Fruit fly (Drosophila melanogaster) whole organism, embryonic: ENCODE measurements around the gene CG32448.

Source experiments
- Antp ChIP-seq: fragments of 200-800 bp; sonication (Bioruptor generic); optimal IDR thresholded peaks from 3 replicates; lab custom pipeline; 2016; ENCODE audit warnings: missing biosample characterization, missing genetic modification characterization
- CG10147 ChIP-seq: fragments of 200-800 bp; sonication (Bioruptor generic); optimal IDR thresholded peaks from 2 replicates; lab custom pipeline; 2019; ENCODE audit warnings: missing biosample characterization, mild to moderate bottlenecking, missing genetic modification characterization, moderate library complexity
- CG10209 ChIP-seq: fragments of 200-800 bp; sonication (Bioruptor generic); optimal IDR thresholded peaks from 3 replicates; lab custom pipeline; 2017; ENCODE audit warnings: missing biosample characterization, mild to moderate bottlenecking, missing genetic modification characterization, missing genetic modification reagents
- CG11504 ChIP-seq: fragments of 200-800 bp; sonication (Bioruptor generic); optimal IDR thresholded peaks from 3 replicates; lab custom pipeline; 2019; ENCODE audit warnings: missing biosample characterization, mild to moderate bottlenecking, missing genetic modification characterization, moderate library complexity
- CG12071 ChIP-seq: fragments of 200-800 bp; sonication (Bioruptor generic); optimal IDR thresholded peaks from 3 replicates; lab custom pipeline; 2018; ENCODE audit warnings: missing biosample characterization, mild to moderate bottlenecking, missing genetic modification characterization
- CG12236 ChIP-seq: fragments of 200-800 bp; sonication (Bioruptor generic); optimal IDR thresholded peaks from 2 replicates; lab custom pipeline; 2016; ENCODE audit warnings: missing biosample characterization, missing genetic modification characterization
- CG12942 ChIP-seq: fragments of 200-800 bp; sonication (Bioruptor generic); optimal IDR thresholded peaks from 3 replicates; lab custom pipeline; 2016; ENCODE audit warnings: missing biosample characterization, missing genetic modification characterization
- CG13123 ChIP-seq: fragments of 200-800 bp; sonication (Bioruptor generic); optimal IDR thresholded peaks from 2 replicates; lab custom pipeline; 2016; ENCODE audit warnings: missing biosample characterization, missing genetic modification characterization
- CG13775 ChIP-seq: fragments of 200-800 bp; sonication (Bioruptor generic); optimal IDR thresholded peaks from 3 replicates; lab custom pipeline; 2017; ENCODE audit warnings: missing biosample characterization, mild to moderate bottlenecking, missing genetic modification characterization
- CG15601 ChIP-seq: fragments of 200-800 bp; sonication (Bioruptor generic); optimal IDR thresholded peaks from 3 replicates; lab custom pipeline; 2019; ENCODE audit warnings: missing biosample characterization, mild to moderate bottlenecking, missing genetic modification characterization, moderate library complexity
- CG17385 ChIP-seq: fragments of 200-800 bp; sonication (Bioruptor generic); optimal IDR thresholded peaks from 3 replicates; lab custom pipeline; 2018; ENCODE audit warnings: missing biosample characterization, mild to moderate bottlenecking, missing genetic modification characterization
- CG2678 ChIP-seq: fragments of 200-800 bp; sonication (Bioruptor generic); optimal IDR thresholded peaks from 3 replicates; lab custom pipeline; 2019; ENCODE audit warnings: missing biosample characterization, mild to moderate bottlenecking, missing genetic modification characterization, moderate library complexity
- CG33213 ChIP-seq: fragments of 200-800 bp; sonication (Bioruptor generic); optimal IDR thresholded peaks from 3 replicates; lab custom pipeline; 2016; ENCODE audit warnings: missing biosample characterization, missing genetic modification characterization
- CG34422 ChIP-seq: fragments of 200-800 bp; sonication (Bioruptor generic); IDR thresholded peaks from 3 replicates; pipeline ENCODE4 v1.3.6; 2022; ENCODE audit warnings: missing biosample characterization, missing genetic modification characterization
- CG42726 ChIP-seq: fragments of 200-800 bp; sonication (Bioruptor generic); IDR thresholded peaks from 2 replicates; pipeline ENCODE4 v1.3.6; 2022; ENCODE audit warnings: missing biosample characterization, missing genetic modification characterization; ENCODE audit not compliant: partially characterized antibody
- CG4328 ChIP-seq: fragments of 200-800 bp; sonication (Bioruptor generic); optimal IDR thresholded peaks from 3 replicates; lab custom pipeline; 2017; ENCODE audit warnings: missing biosample characterization, missing genetic modification reagents, missing genetic modification characterization
- CG4424 ChIP-seq: fragments of 200-800 bp; sonication (Bioruptor generic); optimal IDR thresholded peaks from 3 replicates; lab custom pipeline; 2016; ENCODE audit warnings: missing biosample characterization, missing genetic modification characterization
- CG4820 ChIP-seq: fragments of 200-800 bp; sonication (Bioruptor generic); optimal IDR thresholded peaks from 3 replicates; lab custom pipeline; 2016; ENCODE audit warnings: missing biosample characterization, missing genetic modification characterization
- CG6765 ChIP-seq: fragments of 200-800 bp; sonication (Bioruptor generic); optimal IDR thresholded peaks from 3 replicates; lab custom pipeline; 2017; ENCODE audit warnings: missing biosample characterization, mild to moderate bottlenecking, missing genetic modification characterization
- CG7745 ChIP-seq: fragments of 200-800 bp; sonication (Bioruptor generic); optimal IDR thresholded peaks from 2 replicates; lab custom pipeline; 2018; ENCODE audit warnings: missing biosample characterization, mild to moderate bottlenecking, missing genetic modification characterization, moderate library complexity
- CG9727 ChIP-seq: fragments of 200-800 bp; sonication (Bioruptor generic); optimal IDR thresholded peaks from 3 replicates; lab custom pipeline; 2017; ENCODE audit warnings: missing biosample characterization, mild to moderate bottlenecking, missing genetic modification characterization
- D19A ChIP-seq: fragments of 200-800 bp; optimal IDR thresholded peaks from 3 replicates; lab custom pipeline; 2019; ENCODE audit warnings: missing biosample characterization, mild to moderate bottlenecking, missing genetic modification characterization, moderate library complexity
- Dek ChIP-seq: fragments of 200-800 bp; sonication (Bioruptor generic); optimal IDR thresholded peaks from 3 replicates; lab custom pipeline; 2019; ENCODE audit warnings: missing biosample characterization, mild to moderate bottlenecking, missing genetic modification characterization, moderate library complexity
- Hand ChIP-seq: fragments of 200-800 bp; sonication (Bioruptor generic); optimal IDR thresholded peaks from 2 replicates; lab custom pipeline; 2017; ENCODE audit warnings: mild to moderate bottlenecking, missing biosample characterization, missing genetic modification reagents, missing genetic modification characterization
- Hmr ChIP-seq: fragments of 200-800 bp; sonication (Bioruptor generic); optimal IDR thresholded peaks from 3 replicates; lab custom pipeline; 2017; ENCODE audit warnings: mild to moderate bottlenecking, missing biosample characterization, missing genetic modification reagents, missing genetic modification characterization
- Hmx ChIP-seq: fragments of 200-800 bp; sonication (Bioruptor generic); optimal IDR thresholded peaks from 2 replicates; lab custom pipeline; 2016; ENCODE audit warnings: missing biosample characterization, missing genetic modification characterization
- Hr3 ChIP-seq: fragments of 200-800 bp; sonication (Bioruptor generic); optimal IDR thresholded peaks from 3 replicates; lab custom pipeline; 2016; ENCODE audit warnings: missing biosample characterization, missing genetic modification characterization
- Nf-YB ChIP-seq: fragments of 200-800 bp; sonication (Bioruptor generic); optimal IDR thresholded peaks from 3 replicates; lab custom pipeline; 2019; ENCODE audit warnings: missing biosample characterization, mild to moderate bottlenecking, missing genetic modification characterization, moderate library complexity
- Oli ChIP-seq: fragments of 200-800 bp; sonication (Bioruptor generic); optimal IDR thresholded peaks from 2 replicates; lab custom pipeline; 2018; ENCODE audit warnings: missing biosample characterization, mild to moderate bottlenecking, missing genetic modification characterization, moderate library complexity
- Optix ChIP-seq: fragments of 200-800 bp; sonication (Bioruptor generic); IDR thresholded peaks from 3 replicates; pipeline ENCODE4 v1.3.6; 2022; ENCODE audit warnings: missing biosample characterization, missing genetic modification characterization
- Ptx1 ChIP-seq: fragments of 200-800 bp; sonication (Bioruptor generic); IDR thresholded peaks from 2 replicates; pipeline ENCODE4 v1.3.6; 2022; ENCODE audit warnings: missing biosample characterization, missing genetic modification characterization
- Stat92E ChIP-seq, 3 experiments: fragments of >200 bp in 2 of 3; fragments of 200-800 bp in 1 of 3; sonication (Bioruptor generic) in 1 of 3; optimal IDR thresholded peaks; 2 replicates each; lab custom pipeline; 2017 to 2019; ENCODE audit warnings: missing biosample characterization in 3 of 3, missing genetic modification characterization in 3 of 3, mild to moderate bottlenecking in 1 of 3, moderate library complexity in 1 of 3
- abd-A ChIP-seq: fragments of 200-800 bp; sonication (Bioruptor generic); optimal IDR thresholded peaks from 3 replicates; lab custom pipeline; 2019; ENCODE audit warnings: missing biosample characterization, mild to moderate bottlenecking, missing genetic modification characterization, moderate library complexity
- crol ChIP-seq: fragments of 200-800 bp; sonication (Bioruptor generic); IDR thresholded peaks from 2 replicates; pipeline ENCODE4 v1.3.6; 2022; ENCODE audit warnings: missing biosample characterization, missing genetic modification characterization
- hth ChIP-seq: fragments of >200 bp; optimal IDR thresholded peaks from 2 replicates; lab custom pipeline; 2017; ENCODE audit warnings: inconsistent platforms
- kni ChIP-seq: fragments of 200-800 bp; sonication (Bioruptor generic); optimal IDR thresholded peaks from 3 replicates; lab custom pipeline; 2017; ENCODE audit warnings: mild to moderate bottlenecking, missing biosample characterization, missing genetic modification reagents, missing genetic modification characterization
- nom ChIP-seq: fragments of 200-800 bp; sonication (Bioruptor generic); optimal IDR thresholded peaks from 2 replicates; lab custom pipeline; 2017; ENCODE audit warnings: missing biosample characterization, missing genetic modification characterization, mild to moderate bottlenecking, moderate library complexity, missing genetic modification reagents
- pho ChIP-seq: fragments of 200-800 bp; sonication (Bioruptor generic); optimal IDR thresholded peaks from 2 replicates; lab custom pipeline; 2016; ENCODE audit warnings: missing biosample characterization, missing genetic modification characterization
- sc ChIP-seq, 3 experiments: fragments of >200 bp in 2 of 3; fragments of 200-800 bp in 1 of 3; sonication (Bioruptor generic) in 1 of 3; optimal IDR thresholded peaks; 2 replicates in 2 of 3; 3 replicates in 1 of 3; lab custom pipeline; 2017; ENCODE audit warnings: mild to moderate bottlenecking in 1 of 3, missing biosample characterization in 1 of 3, missing genetic modification characterization in 1 of 3, missing genetic modification reagents in 1 of 3
- scrt ChIP-seq: fragments of 200-800 bp; sonication (Bioruptor generic); optimal IDR thresholded peaks from 2 replicates; lab custom pipeline; 2018; ENCODE audit warnings: missing biosample characterization, mild to moderate bottlenecking, missing genetic modification characterization, moderate library complexity
- slbo ChIP-seq: fragments of 200-800 bp; sonication (Bioruptor generic); IDR thresholded peaks from 2 replicates; pipeline ENCODE4 v1.3.6; 2022; ENCODE audit warnings: missing biosample characterization, missing genetic modification characterization
- slou ChIP-seq: fragments of 200-800 bp; sonication (Bioruptor generic); optimal IDR thresholded peaks from 3 replicates; lab custom pipeline; 2016; ENCODE audit warnings: missing biosample characterization, missing genetic modification characterization
- tin ChIP-seq: fragments of 200-800 bp; sonication (Bioruptor generic); optimal IDR thresholded peaks from 3 replicates; lab custom pipeline; 2016; ENCODE audit warnings: missing biosample characterization, missing genetic modification characterization

The CG32448 gene

DNA sequence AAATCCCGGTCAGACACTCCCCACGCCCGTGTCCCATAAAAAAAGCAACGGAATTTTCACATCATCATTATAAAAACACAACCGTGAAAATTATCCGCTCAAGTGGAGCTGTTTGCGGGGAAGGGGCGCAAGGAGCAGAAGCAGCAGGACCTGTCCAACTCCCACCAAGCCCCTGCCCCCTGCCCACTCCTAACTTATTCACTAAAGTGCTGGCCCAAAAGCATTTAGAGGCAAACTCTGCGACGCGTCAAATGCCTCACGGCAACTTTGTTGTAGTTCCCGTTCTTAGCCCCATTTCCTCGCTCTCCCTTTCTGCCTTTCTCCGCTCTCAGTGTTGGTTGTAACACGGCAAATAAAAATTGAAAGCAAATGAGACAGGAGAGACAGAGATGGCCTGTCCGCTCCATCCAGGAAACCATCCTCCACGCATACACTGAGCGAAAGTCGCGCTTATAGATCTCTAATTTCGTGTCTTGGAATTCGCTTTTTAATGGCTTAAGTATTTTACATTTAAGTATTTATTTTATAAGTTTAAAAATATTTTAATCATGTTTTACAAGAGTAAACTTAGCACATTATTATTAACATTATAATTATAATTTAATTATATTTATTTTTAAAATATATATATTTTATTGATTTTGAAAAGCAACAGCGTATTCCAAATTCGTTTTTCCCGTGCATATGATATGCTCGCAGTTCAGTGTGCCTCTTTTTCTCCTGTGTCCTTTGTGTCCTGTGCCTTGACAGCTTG, 31.2 kb upstream of the CG32448 start (continued):
- TF ChIP-seq CG4424 (GFP tag; lab: Kevin White, UChicago) (peak; percentile 24), hth (lab: Kevin White, UChicago) (no peak), Ptx1 (0 out of 2 replicates have a peak, but pooled peaks have one; percentile 27), slbo (GFP tag; lab: Robert Waterston, UW) (peak; percentile 43; the same call in 1 of the 2 replicates), Hr3 (peak; percentile 47), CG17385 (peak; percentile 9), nom (GFP tag; lab: Kevin White, UChicago) (no peak), slou (no peak), CG4328 (peak; percentile 0), CG12236 (GFP tag; lab: Kevin White, UChicago) (no peak), abd-A (tag; lab: Kevin White, UChicago) (peak; percentile 80), scrt (peak; percentile 28), CG15601 (tag; lab: Kevin White, UChicago) (peak; percentile 12), Nf-YB (GFP tag; lab: Kevin White, UChicago) (peak; percentile 9), CG10209 (peak; percentile 26), CG2678 (tag; lab: Kevin White, UChicago) (peak; percentile 76), Oli (tag; lab: Kevin White, UChicago) (peak; percentile 58), CG12071 (GFP tag; lab: Kevin White, UChicago) (no peak), CG7745 (tag; lab: Kevin White, UChicago) (no peak), CG4820 (GFP tag; lab: Kevin White, UChicago) (no peak), Antp (GFP tag; lab: Kevin White, UChicago) (no peak), CG33213 (GFP tag; lab: Kevin White, UChicago) (no peak), CG9727 (GFP tag; lab: Kevin White, UChicago) (peak; percentile 55), CG34422 (GFP tag; lab: Robert Waterston, UW) (no peak), CG10147 (GFP tag; lab: Kevin White, UChicago) (peak; percentile 57), crol (GFP tag; lab: Robert Waterston, UW) (peak; percentile 74), Dek (tag; lab: Kevin White, UChicago) (peak; percentile 9), CG13123 (GFP tag; lab: Kevin White, UChicago) (no peak), sc (optimal IDR thresholded peaks at IDR 0.05; lab: Kevin White, UChicago) (no peak), sc (GFP tag; optimal IDR thresholded peaks at IDR 0.05; lab: Kevin White, UChicago) (peak; percentile 9), CG13775 (GFP tag; lab: Kevin White, UChicago) (peak; percentile 13), Stat92E (GFP tag; optimal IDR thresholded peaks at IDR 0.05; lab: Kevin White, UChicago) (no peak), Optix (no peak), Hmr (GFP tag; lab: Kevin White, UChicago) (peak; percentile 64), tin (GFP tag; lab: Kevin White, UChicago) (peak; percentile 3), CG42726 (GFP tag; lab: Robert Waterston, UW) (no peak), CG12942 (peak; percentile 8), kni (GFP tag; lab: Kevin White, UChicago) (no peak), D19A (tag; lab: Kevin White, UChicago) (peak; percentile 70), CG11504 (tag; lab: Kevin White, UChicago) (peak; percentile 75), pho (GFP tag; lab: Kevin White, UChicago) (no peak), Hmx (GFP tag; lab: Kevin White, UChicago) (no peak), CG6765 (GFP tag; lab: Kevin White, UChicago) (peak; percentile 39), Hand (GFP tag; lab: Kevin White, UChicago) (peak; percentile 22)
